Worm (Caenorhabditis elegans): ENCODE results near the gene tes-1.

DNA sequence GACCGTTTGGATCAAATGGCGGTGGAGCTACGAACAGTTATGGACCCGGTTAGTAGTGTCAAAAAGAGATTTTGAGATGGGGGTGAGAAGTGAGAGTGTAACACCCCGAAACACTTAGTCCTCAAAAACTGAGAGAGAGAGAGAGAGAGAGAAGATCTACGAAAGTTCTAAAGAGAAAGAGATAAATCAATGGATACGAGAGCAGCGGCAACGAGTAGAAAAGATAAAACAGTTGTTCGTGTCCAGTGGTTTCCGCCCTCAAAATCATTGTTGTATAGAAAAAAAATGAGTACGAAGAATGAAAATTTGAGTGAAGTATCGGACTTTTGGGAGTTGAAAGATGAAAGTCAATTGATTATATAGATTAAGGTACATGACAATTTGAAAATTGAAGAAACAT is 22.2 kb downstream of the tes-1 start:
- TF ChIP-seq flt-1 (GFP tag; IDR thresholded peaks at IDR 0.05) (no peak), ztf-23 (GFP tag; IDR thresholded peaks at IDR 0.05) (no peak), ztf-29 (GFP tag; IDR thresholded peaks at IDR 0.05) (no peak), ref-1 (GFP tag; conservative IDR thresholded peaks at IDR 0.05) (no peak), cog-1 (tag; optimal IDR thresholded peaks at IDR 0.05) (no peak), tab-1 (GFP tag; IDR thresholded peaks at IDR 0.05) (no peak)
